Fruit fly (Drosophila melanogaster) S2 (cell line): ENCODE measurements around the gene CG1986.

Experiments used
- CG8478 ChIP-seq: fragments of >200 bp; optimal IDR thresholded peaks from 2 replicates; lab custom pipeline; 2018
- CTCF ChIP-seq, 2 experiments: fragments of >200 bp; optimal IDR thresholded peaks; 2 replicates each; lab custom pipeline; 2018

DNA sequence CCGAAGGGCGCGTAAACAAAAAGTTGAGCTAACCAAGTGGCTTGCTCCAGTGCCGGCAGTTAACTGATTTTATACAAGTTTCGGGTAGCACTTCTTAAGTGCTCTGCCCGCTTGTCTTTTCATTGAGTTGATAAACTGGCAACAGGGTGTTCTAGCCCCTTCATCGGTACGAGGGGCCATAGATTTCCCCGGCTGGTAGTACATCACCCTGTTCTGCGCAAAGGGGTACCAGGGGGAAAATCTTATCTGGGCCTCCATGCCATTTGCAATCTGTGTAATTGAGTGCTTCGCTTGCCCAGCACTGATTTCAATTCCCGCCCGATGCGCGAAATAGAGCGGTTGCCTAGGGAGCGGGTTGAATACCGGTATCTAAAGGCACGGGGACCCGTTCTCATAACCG, 39.3 kb downstream of the CG1986 start, which contains the start of gene CG45061:
- no peak for TF ChIP-seq CTCF (optimal IDR thresholded peaks at IDR 0.05; lab: Kevin White, UChicago)
- no peak for TF ChIP-seq CG8478 (lab: Kevin White, UChicago)
